Fruit fly (Drosophila melanogaster): ENCODE results near the gene Osi24.

Gene Osi24

dm6 chr3R:6182511-6182910 lies 16.1 kb upstream of the Osi24 start (continued):
- TF ChIP-seq CG2678 (tag; optimal IDR thresholded peaks at IDR 0.05) (peak; percentile 57), CG18599 (GFP tag; optimal IDR thresholded peaks at IDR 0.05) (peak; percentile 36), fd102C (GFP tag; optimal IDR thresholded peaks at IDR 0.05) (no peak), Nf-YB (GFP tag; optimal IDR thresholded peaks at IDR 0.05) (peak; percentile 7), dm (GFP tag; optimal IDR thresholded peaks at IDR 0.05) (no peak), unpg (GFP tag; optimal IDR thresholded peaks at IDR 0.05) (peak; percentile 21), nau (GFP tag; optimal IDR thresholded peaks at IDR 0.05) (peak; percentile 52), CG1603 (tag; optimal IDR thresholded peaks at IDR 0.05) (peak; percentile 35), CG10565 (GFP tag; optimal IDR thresholded peaks at IDR 0.05) (no peak), CG31441 (GFP tag; IDR thresholded peaks at IDR 0.05) (peak; percentile 33; the same call in 1 of the 2 replicates), row (GFP tag; IDR thresholded peaks at IDR 0.05) (no peak), Vsx1 (GFP tag; optimal IDR thresholded peaks at IDR 0.05) (peak; percentile 35), CG10959 (GFP tag; IDR thresholded peaks at IDR 0.05) (no peak), chif (GFP tag; optimal IDR thresholded peaks at IDR 0.05) (peak in 1 of 2 experiments; percentile 29), PHDP (tag; optimal IDR thresholded peaks at IDR 0.05) (peak; percentile 69), CG14014 (GFP tag; IDR thresholded peaks at IDR 0.05) (peak; percentile 46; the same call in 1 of the 2 replicates), ara (GFP tag; IDR thresholded peaks at IDR 0.05) (peak; percentile 47; the same call in 1 of the 2 replicates), Blimp-1 (GFP tag; optimal IDR thresholded peaks at IDR 0.05) (peak; percentile 60), pho (GFP tag; optimal IDR thresholded peaks at IDR 0.05) (no peak), ase (GFP tag; IDR thresholded peaks at IDR 0.05) (no peak), fd64A (GFP tag; optimal IDR thresholded peaks at IDR 0.05) (peak; percentile 49), CG11504 (tag; optimal IDR thresholded peaks at IDR 0.05) (peak; percentile 35), CG11247 (GFP tag; IDR thresholded peaks at IDR 0.05) (0 out of 2 replicates have a peak, but pooled peaks have one; percentile 33)

- TF ChIP-seq CG13894 (tag; optimal IDR thresholded peaks at IDR 0.05) (peak; percentile 36), CG9932 (GFP tag; IDR thresholded peaks at IDR 0.05) (0 out of 2 replicates have a peak, but pooled peaks have one; percentile 23), Jarid2 (GFP tag; optimal IDR thresholded peaks at IDR 0.05) (peak; percentile 16), CG8359 (GFP tag; optimal IDR thresholded peaks at IDR 0.05; ENCODE audit: borderline replicate concordance) (no peak), CG32532 (GFP tag; IDR thresholded peaks at IDR 0.05) (0 out of 2 replicates have a peak, but pooled peaks have one; percentile 16), Camta (GFP tag; optimal IDR thresholded peaks at IDR 0.05) (no peak), CG15514 (GFP tag; optimal IDR thresholded peaks at IDR 0.05) (peak; percentile 4), CG13287 (GFP tag; IDR thresholded peaks at IDR 0.05; ENCODE audit: partially characterized antibody) (0 out of 2 replicates have a peak, but pooled peaks have one; percentile 11), CG11456 (GFP tag; IDR thresholded peaks at IDR 0.05) (no peak), wdn (GFP tag; IDR thresholded peaks at IDR 0.05) (no peak), crp (GFP tag; optimal IDR thresholded peaks at IDR 0.05) (peak in 1 of 2 experiments; percentile 47), CG10366 (GFP tag; IDR thresholded peaks at IDR 0.05) (no peak), CG3838 (GFP tag; optimal IDR thresholded peaks at IDR 0.05) (no peak), ttk (GFP tag; IDR thresholded peaks at IDR 0.05) (0 out of 2 replicates have a peak, but pooled peaks have one; percentile 21), tap (tag; optimal IDR thresholded peaks at IDR 0.05) (no peak), seq (GFP tag; IDR thresholded peaks at IDR 0.05) (peak; percentile 39; the same call in 1 of the 2 replicates), CG7372 (GFP tag; IDR thresholded peaks at IDR 0.05) (0 out of 2 replicates have a peak, but pooled peaks have one; percentile 30), scrt (GFP tag; optimal IDR thresholded peaks at IDR 0.05) (peak; percentile 59)
Observed at dm6 chr3R:6187015-6187414, 11.6 kb upstream of the Osi24 start, which contains the start of gene NPFR. TSS of gene NPFR (plus strand) at chr3R:6187315.
